Worm (Caenorhabditis elegans): ENCODE data around the gene nfi-1.

The nfi-1 gene

ce11 chrII:7519221-7519620 is 18.8 kb upstream of the nfi-1 start, which contains the start of gene glb-9:
Gene glb-9 (minus strand): TSS chrII:7519321.
- TF ChIP-seq gmeb-2 (tag; optimal IDR thresholded peaks at IDR 0.05), result no peak
- TF ChIP-seq C38D4.7 (GFP tag; optimal IDR thresholded peaks at IDR 0.05), result no peak
- TF ChIP-seq madf-2 (tag; optimal IDR thresholded peaks at IDR 0.05), result no peak
- TF ChIP-seq ceh-45 (GFP tag; IDR thresholded peaks at IDR 0.05), result no peak
- TF ChIP-seq tbx-2 (tag; optimal IDR thresholded peaks at IDR 0.05), result no peak
- no peak for TF ChIP-seq eyg-1 (tag; optimal IDR thresholded peaks at IDR 0.05)

ce11 chrII:7521420-7521819 is 16.6 kb upstream of the nfi-1 start:
- TF ChIP-seq nhr-232 (tag; optimal IDR thresholded peaks at IDR 0.05), result no peak
- no peak for TF ChIP-seq ceh-19 (GFP tag; optimal IDR thresholded peaks at IDR 0.05)
- TF ChIP-seq dve-1 (tag; optimal IDR thresholded peaks at IDR 0.05), result no peak
- TF ChIP-seq ceh-45 (GFP tag; IDR thresholded peaks at IDR 0.05), result no peak
- TF ChIP-seq unc-86 (tag; optimal IDR thresholded peaks at IDR 0.05), result no peak
- no peak for TF ChIP-seq pros-1 (tag; optimal IDR thresholded peaks at IDR 0.05)
- no peak for TF ChIP-seq che-1 (tag; optimal IDR thresholded peaks at IDR 0.05)
- no peak for TF ChIP-seq sox-4 (tag; optimal IDR thresholded peaks at IDR 0.05)

ce11 chrII:7523281-7523680 is 14.7 kb upstream of the nfi-1 start, which contains the start of gene ZK1290.15:
Gene ZK1290.15 (plus strand): TSS chrII:7523581.
- TF ChIP-seq ztf-16 (tag; optimal IDR thresholded peaks at IDR 0.05) (no peak), C38D4.7 (GFP tag; optimal IDR thresholded peaks at IDR 0.05) (no peak), sdc-2 (tag; optimal IDR thresholded peaks at IDR 0.05) (no peak), ttx-3 (tag; optimal IDR thresholded peaks at IDR 0.05) (no peak), ceh-14 (tag; optimal IDR thresholded peaks at IDR 0.05) (no peak), sox-4 (tag; optimal IDR thresholded peaks at IDR 0.05) (no peak), pag-3 (tag; optimal IDR thresholded peaks at IDR 0.05; ENCODE audit: borderline replicate concordance) (no peak), lin-11 (tag; optimal IDR thresholded peaks at IDR 0.05) (no peak), pat-9 (tag; optimal IDR thresholded peaks at IDR 0.05) (no peak), fkh-10 (GFP tag; optimal IDR thresholded peaks at IDR 0.05) (no peak), che-1 (tag; optimal IDR thresholded peaks at IDR 0.05) (no peak), mec-3 (tag; optimal IDR thresholded peaks at IDR 0.05; ENCODE audit: borderline replicate concordance) (no peak), unc-3 (GFP tag; conservative IDR thresholded peaks at IDR 0.05) (no peak), unc-3 (tag; optimal IDR thresholded peaks at IDR 0.05) (no peak), pha-4 (tag; optimal IDR thresholded peaks at IDR 0.05) (no peak), unc-55 (GFP tag; optimal IDR thresholded peaks at IDR 0.05) (no peak)

- no peak for TF ChIP-seq F13H6.1 (tag; optimal IDR thresholded peaks at IDR 0.05)
- TF ChIP-seq unc-42 (tag; optimal IDR thresholded peaks at IDR 0.05), result no peak
- TF ChIP-seq hlh-13 (GFP tag; optimal IDR thresholded peaks at IDR 0.05), result no peak
- no peak for TF ChIP-seq ref-2 (tag; optimal IDR thresholded peaks at IDR 0.05)
These were observed 12.5 kb upstream of the nfi-1 start, which contains the start of the genes ZK1290.7 and rnh-1.1 for ce11 chrII:7525458-7525857. Gene ZK1290.7 (minus strand): TSS chrII:7525558. Gene rnh-1.1 (plus strand): TSS chrII:7525738.

- TF ChIP-seq pax-1 (tag; optimal IDR thresholded peaks at IDR 0.05) (no peak), F13H6.1 (tag; optimal IDR thresholded peaks at IDR 0.05) (no peak), lin-11 (tag; optimal IDR thresholded peaks at IDR 0.05) (no peak), ama-1 (optimal IDR thresholded peaks at IDR 0.05) (no peak), sox-4 (tag; optimal IDR thresholded peaks at IDR 0.05) (no peak), nhr-232 (tag; optimal IDR thresholded peaks at IDR 0.05) (no peak), ceh-31 (tag; optimal IDR thresholded peaks at IDR 0.05) (no peak), ceh-30 (tag; optimal IDR thresholded peaks at IDR 0.05) (no peak), npax-4 (tag; optimal IDR thresholded peaks at IDR 0.05) (no peak), che-1 (tag; optimal IDR thresholded peaks at IDR 0.05) (no peak), C08G9.2 (tag; optimal IDR thresholded peaks at IDR 0.05) (no peak), syd-9 (tag; optimal IDR thresholded peaks at IDR 0.05) (no peak), T23F11.4 (GFP tag; optimal IDR thresholded peaks at IDR 0.05) (no peak), ztf-16 (tag; optimal IDR thresholded peaks at IDR 0.05) (no peak), pat-9 (tag; optimal IDR thresholded peaks at IDR 0.05) (no peak), nfya-1 (tag; optimal IDR thresholded peaks at IDR 0.05) (no peak), odd-2 (tag; optimal IDR thresholded peaks at IDR 0.05) (no peak), ttx-3 (tag; optimal IDR thresholded peaks at IDR 0.05) (no peak)
These were observed 9.8 kb upstream of the nfi-1 start for ce11 chrII:7528210-7528609.

Measured in whole organism, late embryonic.